Fruit fly (Drosophila melanogaster) whole organism, wandering third instar larva: ENCODE data around the gene CG8773.

Source experiments
- CG9705 ChIP-seq: fragments of 200-800 bp; sonication (Bioruptor generic); optimal IDR thresholded peaks from 2 replicates; lab custom pipeline; 2018; ENCODE audit warnings: missing biosample characterization, mild to moderate bottlenecking, missing genetic modification characterization
- Dif ChIP-seq: fragments of 200-275, 200-300 bp; sonication (Bioruptor generic); optimal IDR thresholded peaks from 2 replicates; lab custom pipeline; 2018; ENCODE audit warnings: missing biosample characterization, missing genetic modification characterization; ENCODE audit not compliant: partially characterized antibody
- Hr78 ChIP-seq: fragments of >200 bp; optimal IDR thresholded peaks from 2 replicates; lab custom pipeline; 2017; ENCODE audit warnings: missing biosample characterization, missing genetic modification characterization
- dmrt93B ChIP-seq: fragments of 200-800 bp; sonication (Bioruptor generic); optimal IDR thresholded peaks from 2 replicates; lab custom pipeline; 2018; ENCODE audit warnings: missing biosample characterization, mild to moderate bottlenecking, missing genetic modification characterization
- psq ChIP-seq: fragments of 200-800 bp; sonication (Bioruptor generic); optimal IDR thresholded peaks from 3 replicates; lab custom pipeline; 2017; ENCODE audit warnings: missing biosample characterization, mild to moderate bottlenecking, missing genetic modification characterization, moderate library complexity
- rgr ChIP-seq: fragments of 200-800 bp; sonication (Bioruptor generic); optimal IDR thresholded peaks from 3 replicates; lab custom pipeline; 2016; ENCODE audit warnings: missing biosample characterization, mild to moderate bottlenecking, missing genetic modification characterization
- tai ChIP-seq: sonication (Bioruptor generic); optimal IDR thresholded peaks from 2 replicates; lab custom pipeline; 2016; ENCODE audit warnings: missing biosample characterization, missing genetic modification characterization
- usp ChIP-seq: fragments of >200 bp; optimal IDR thresholded peaks from 2 replicates; lab custom pipeline; 2017; ENCODE audit warnings: missing biosample characterization, missing genetic modification characterization

- TF ChIP-seq CG9705 (GFP tag; lab: Kevin White, UChicago) (no peak), tai (GFP tag; lab: Kevin White, UChicago) (no peak), rgr (no peak), dmrt93B (no peak), psq (no peak), usp (GFP tag; lab: Kevin White, UChicago) (no peak), Hr78 (no peak), Dif (no peak)
These were observed 38.5 kb downstream of the CG8773 start for dm6 chr3R:13333031-13333430.
